Worm (Caenorhabditis elegans) whole organism, L2 larva: ENCODE data around the gene str-158.

Source experiments
- blmp-1 ChIP-seq: sonication (generic microtip); optimal IDR thresholded peaks from 2 replicates; lab custom pipeline; 2017; ENCODE audit warnings: missing genetic modification characterization, mild to moderate bottlenecking, missing compliant biosample characterization, antibody characterized with exemption, moderate library complexity; ENCODE audit not compliant: insufficient read depth
- snpc-4 ChIP-seq: fragments of 150-350 bp; optimal IDR thresholded peaks from 2 replicates; lab custom pipeline; 2014; ENCODE audit warnings: missing biosample characterization, missing genetic modification characterization

- TF ChIP-seq blmp-1: no peak
- no peak for TF ChIP-seq snpc-4 (tag; lab: Kevin White, UChicago)
These were observed 12.2 kb upstream of the str-158 start, which contains the start of gene T08B6.4 for ce11 chrIV:4905645-4906135.
